Fruit fly (Drosophila melanogaster): Measurements from ENCODE around the gene Elp4.

dm6 chr2L:5502868-5503267 lies 21.1 kb upstream of the Elp4 start:
- no peak for TF ChIP-seq CTCF (optimal IDR thresholded peaks at IDR 0.05)
- TF ChIP-seq CG8478 (optimal IDR thresholded peaks at IDR 0.05) = no peak

Data from S2 (cell line).